Worm (Caenorhabditis elegans) whole organism, L4/young adult: ENCODE data around the gene spc-2.

Experiments used
- W03F9.2 ChIP-seq: fragments of 150-350 bp; optimal IDR thresholded peaks from 2 replicates; lab custom pipeline; 2014; ENCODE audit warnings: missing biosample characterization, missing genetic modification characterization
- dao-5 ChIP-seq: sonication (generic microtip); optimal IDR thresholded peaks from 2 replicates; lab custom pipeline; 2016; ENCODE audit warnings: missing genotype, missing genetic modification characterization, moderate library complexity, missing compliant biosample characterization

ce11 chrIII:8163788-8164423 is 17.8 kb upstream of the spc-2 start, which contains the start of gene prp-8:
- TF ChIP-seq dao-5 (tag; lab: Kevin White, UChicago), result no peak
- peak; percentile 92 for TF ChIP-seq W03F9.2 (tag; lab: Kevin White, UChicago)
